Worm (Caenorhabditis elegans): ENCODE data around the gene Y17D7C.1.

DNA sequence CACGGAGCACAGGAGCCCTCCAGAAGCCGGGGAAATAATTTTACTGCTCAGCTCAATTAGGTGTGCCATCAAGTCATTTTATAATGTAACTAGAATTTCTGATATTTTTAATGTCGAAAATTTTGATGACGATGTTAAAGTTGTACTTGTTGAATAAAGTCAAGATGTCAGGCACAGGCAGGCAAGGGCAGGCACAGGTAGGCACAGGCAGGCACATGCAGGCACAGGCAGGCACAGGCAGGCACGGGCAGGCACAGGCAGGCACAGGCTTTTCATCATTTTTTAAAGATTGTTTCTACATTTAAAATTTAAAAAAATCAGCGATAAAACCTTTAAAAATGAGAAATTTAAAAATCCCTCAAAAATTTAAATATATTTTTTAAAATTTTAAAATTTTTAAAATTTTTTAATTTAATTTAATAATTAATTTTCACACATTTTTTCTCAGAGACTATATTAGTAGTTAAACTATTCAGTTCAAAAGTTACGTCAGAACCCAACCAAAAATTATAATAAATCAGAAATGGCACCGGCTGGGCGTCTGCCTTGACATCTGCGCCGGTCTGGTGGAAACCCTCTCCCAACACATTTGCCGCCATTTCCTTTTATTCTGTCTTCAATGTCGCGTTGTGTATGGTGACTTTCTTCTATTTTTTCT lies 3.0 kb downstream of the Y17D7C.1 start, which contains the start of gene Y17D7C.6:
- no peak for TF ChIP-seq Y5F2A.4 (GFP tag; optimal IDR thresholded peaks at IDR 0.05)
- no peak for TF ChIP-seq php-3 (GFP tag; IDR thresholded peaks at IDR 0.05)
- TF ChIP-seq unc-130 (GFP tag; optimal IDR thresholded peaks at IDR 0.05), result no peak
- no peak for TF ChIP-seq ceh-28 (tag; optimal IDR thresholded peaks at IDR 0.05)
- TF ChIP-seq pqm-1 (tag; optimal IDR thresholded peaks at IDR 0.05), result no peak
- TF ChIP-seq ZK546.5 (tag; optimal IDR thresholded peaks at IDR 0.05), result no peak
- no peak for TF ChIP-seq hlh-30 (tag; optimal IDR thresholded peaks at IDR 0.05; ENCODE audit: insufficient read depth)
- TF ChIP-seq dpl-1 (GFP tag; optimal IDR thresholded peaks at IDR 0.05), result no peak
- TF ChIP-seq T20F7.1 (GFP tag; optimal IDR thresholded peaks at IDR 0.05), result no peak
- TF ChIP-seq unc-62 (GFP tag; optimal IDR thresholded peaks at IDR 0.05 in 1 of 2), result no peak
- TF ChIP-seq unc-62 (tag; optimal IDR thresholded peaks at IDR 0.05), result no peak
- no peak for TF ChIP-seq ceh-82 (tag; optimal IDR thresholded peaks at IDR 0.05)
